Fruit fly (Drosophila melanogaster) whole organism, pupa: ENCODE measurements around the gene CG14841.

Experiments used
- CG10348 ChIP-seq: fragments of 200-800 bp; sonication (Bioruptor generic); IDR thresholded peaks from 2 replicates; pipeline ENCODE4 v1.3.6; 2022; ENCODE audit warnings: missing biosample characterization, missing genetic modification characterization
- CG12605 ChIP-seq: fragments of 200-800 bp; sonication (Bioruptor generic); IDR thresholded peaks from 2 replicates; pipeline ENCODE4 v1.3.6; 2022; ENCODE audit warnings: missing biosample characterization, missing genetic modification characterization
- CG13204 ChIP-seq: fragments of 200-800 bp; sonication (Bioruptor generic); optimal IDR thresholded peaks from 2 replicates; lab custom pipeline; 2018; ENCODE audit warnings: missing biosample characterization, mild to moderate bottlenecking, missing genetic modification characterization, moderate library complexity
- CG14655 ChIP-seq: fragments of 200-800 bp; sonication (Bioruptor generic); optimal IDR thresholded peaks from 3 replicates; lab custom pipeline; 2017; ENCODE audit warnings: mild to moderate bottlenecking, missing biosample characterization, missing genetic modification reagents, missing genetic modification characterization
- CG15710 ChIP-seq: fragments of 200-800 bp; sonication (Bioruptor generic); optimal IDR thresholded peaks from 2 replicates; lab custom pipeline; 2018; ENCODE audit warnings: missing biosample characterization, mild to moderate bottlenecking, missing genetic modification characterization, moderate library complexity
- CG17806 ChIP-seq: fragments of 200-800 bp; sonication (Bioruptor generic); optimal IDR thresholded peaks from 2 replicates; lab custom pipeline; 2018; ENCODE audit warnings: missing biosample characterization, mild to moderate bottlenecking, missing genetic modification characterization, moderate library complexity
- CG32121 ChIP-seq: fragments of 200-800 bp; sonication (Bioruptor generic); IDR thresholded peaks from 2 replicates; pipeline ENCODE4 v1.3.6; 2022; ENCODE audit warnings: missing biosample characterization, missing genetic modification characterization
- CG34367 ChIP-seq: fragments of 200-800 bp; sonication (Bioruptor generic); optimal IDR thresholded peaks from 2 replicates; lab custom pipeline; 2018; ENCODE audit warnings: missing biosample characterization, mild to moderate bottlenecking, missing genetic modification characterization
- CG4496 ChIP-seq: fragments of 200-800 bp; sonication (Bioruptor generic); IDR thresholded peaks from 3 replicates; pipeline ENCODE4 v1.3.6; 2022; ENCODE audit warnings: missing biosample characterization, missing genetic modification characterization
- CG8159 ChIP-seq: fragments of 200-800 bp; sonication (Bioruptor generic); optimal IDR thresholded peaks from 3 replicates; lab custom pipeline; 2018; ENCODE audit warnings: missing biosample characterization, mild to moderate bottlenecking, missing genetic modification characterization, moderate library complexity
- CG8301 ChIP-seq: fragments of 200-800 bp; sonication (Bioruptor generic); optimal IDR thresholded peaks from 2 replicates; lab custom pipeline; 2018; ENCODE audit warnings: missing biosample characterization, mild to moderate bottlenecking, missing genetic modification characterization
- CG9948 ChIP-seq: fragments of 200-800 bp; sonication (Bioruptor generic); optimal IDR thresholded peaks from 2 replicates; lab custom pipeline; 2018; ENCODE audit warnings: missing biosample characterization, mild to moderate bottlenecking, missing genetic modification characterization, moderate library complexity
- D1 ChIP-seq: fragments of 200-800 bp; sonication (Bioruptor generic); optimal IDR thresholded peaks from 2 replicates; lab custom pipeline; 2018; ENCODE audit warnings: missing biosample characterization, mild to moderate bottlenecking, missing genetic modification characterization, moderate library complexity
- EcR ChIP-seq: fragments of 200-800 bp; sonication (Bioruptor generic); optimal IDR thresholded peaks from 3 replicates; lab custom pipeline; 2019; ENCODE audit warnings: missing biosample characterization, missing genetic modification characterization, mild to moderate bottlenecking, moderate library complexity, missing genetic modification reagents
- Ets98B ChIP-seq: fragments of 200-800 bp; sonication (Bioruptor generic); IDR thresholded peaks from 2 replicates; pipeline ENCODE4 v1.3.6; 2022; ENCODE audit warnings: missing biosample characterization, missing genetic modification characterization
- Pif1A ChIP-seq: fragments of 200-800 bp; sonication (Bioruptor generic); optimal IDR thresholded peaks from 3 replicates; lab custom pipeline; 2016; ENCODE audit warnings: missing biosample characterization, missing genetic modification characterization
- Pif1B ChIP-seq: fragments of 200-800 bp; sonication (Bioruptor generic); optimal IDR thresholded peaks from 3 replicates; lab custom pipeline; 2016; ENCODE audit warnings: missing biosample characterization, missing genetic modification characterization
- Snoo ChIP-seq: fragments of 200-800 bp; sonication (Bioruptor generic); optimal IDR thresholded peaks from 3 replicates; lab custom pipeline; 2017; ENCODE audit warnings: missing biosample characterization, mild to moderate bottlenecking, missing genetic modification characterization, inconsistent platforms
- fd96Ca ChIP-seq: fragments of 200-800 bp; sonication (Bioruptor generic); IDR thresholded peaks from 3 replicates; pipeline ENCODE4 v1.3.6; 2022; ENCODE audit warnings: missing biosample characterization, missing genetic modification characterization
- gl ChIP-seq: fragments of 200-800 bp; sonication (Bioruptor generic); optimal IDR thresholded peaks from 2 replicates; lab custom pipeline; 2018; ENCODE audit warnings: missing biosample characterization, mild to moderate bottlenecking, missing genetic modification characterization
- rn ChIP-seq: fragments of 200-800 bp; sonication (Bioruptor generic); IDR thresholded peaks from 2 replicates; pipeline ENCODE4 v1.3.6; 2022; ENCODE audit warnings: missing biosample characterization, missing genetic modification characterization

Gene CG14841

DNA sequence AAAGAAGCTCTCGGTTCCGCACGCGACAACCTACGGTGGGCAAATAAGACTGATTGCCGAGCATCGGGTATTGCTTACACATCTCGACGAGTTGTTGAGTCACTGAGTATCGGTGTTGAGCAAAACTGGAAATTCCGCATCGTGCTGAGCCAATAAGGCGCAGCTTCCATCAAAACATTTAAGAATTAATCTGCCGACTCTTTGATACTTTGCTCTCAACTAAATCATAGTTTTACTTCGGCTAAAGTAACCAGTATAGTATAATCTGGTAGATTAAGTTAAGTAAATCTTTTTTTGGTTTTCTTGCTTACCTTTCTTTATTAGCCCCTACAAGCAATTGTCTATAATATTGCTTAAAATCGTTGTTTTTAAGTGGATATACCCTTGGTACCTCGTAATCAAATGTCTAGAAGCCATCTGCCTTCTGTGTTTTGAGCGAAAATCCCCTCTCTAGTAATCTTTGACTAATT, 38.1 kb downstream of the CG14841 start, which contains the start of gene Sp212:
Sp212 (minus strand) TSS at position 51 of the 470 bp plus-strand sequence.
- TF ChIP-seq CG4496 (GFP tag; lab: Robert Waterston, UW) (no peak), CG8301 (tag; lab: Kevin White, UChicago) (peak; percentile 45), EcR (GFP tag; lab: Kevin White, UChicago) (no peak), CG12605 (GFP tag; lab: Robert Waterston, UW) (no peak), CG9948 (no peak), CG8159 (tag; lab: Kevin White, UChicago) (peak; percentile 40), CG13204 (no peak), CG10348 (GFP tag; lab: Robert Waterston, UW) (no peak), fd96Ca (GFP tag; lab: Robert Waterston, UW) (no peak), Pif1B (no peak), Ets98B (GFP tag; lab: Robert Waterston, UW) (no peak), D1 (tag; lab: Kevin White, UChicago) (no peak), gl (tag; lab: Kevin White, UChicago) (no peak), Snoo (tag; lab: Kevin White, UChicago) (no peak), CG34367 (no peak), CG14655 (GFP tag; lab: Kevin White, UChicago) (peak; percentile 52), CG15710 (no peak), CG17806 (tag; lab: Kevin White, UChicago) (no peak), CG32121 (GFP tag; lab: Robert Waterston, UW) (no peak), Pif1A (GFP tag; lab: Kevin White, UChicago) (no peak), rn (GFP tag; lab: Robert Waterston, UW) (no peak)
- TF ChIP-seq, all 21 proteins: peak for 3

DNA sequence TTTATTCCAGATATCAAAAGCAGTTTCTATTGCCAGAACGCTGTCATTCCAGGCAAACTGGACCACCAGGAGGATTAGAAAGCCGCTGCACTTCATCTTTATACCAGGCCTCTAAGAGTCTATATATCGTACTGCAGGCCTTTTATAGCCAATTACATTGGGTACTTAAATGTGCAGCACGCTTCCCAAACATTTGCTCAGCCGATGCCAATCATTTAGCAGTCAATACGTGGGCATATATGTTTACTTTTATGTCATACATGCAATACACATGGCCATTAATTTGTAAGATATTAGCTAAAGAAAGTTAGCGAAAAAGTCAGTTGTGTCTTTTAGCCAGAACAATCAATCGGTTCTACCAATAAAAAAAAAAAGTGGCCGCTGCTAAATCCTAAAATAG, 40.7 kb downstream of the CG14841 start, which contains the start of gene CG33109:
CG33109 (minus strand) TSS at position 101 of the 400 bp plus-strand sequence.
- TF ChIP-seq CG15710 (no peak), CG8301 (tag; lab: Kevin White, UChicago) (no peak), gl (tag; lab: Kevin White, UChicago) (no peak), CG4496 (GFP tag; lab: Robert Waterston, UW) (no peak), CG17806 (tag; lab: Kevin White, UChicago) (no peak), CG10348 (GFP tag; lab: Robert Waterston, UW) (no peak), CG8159 (tag; lab: Kevin White, UChicago) (no peak), CG34367 (no peak), Snoo (tag; lab: Kevin White, UChicago) (no peak), CG13204 (no peak), rn (GFP tag; lab: Robert Waterston, UW) (no peak), Pif1A (GFP tag; lab: Kevin White, UChicago) (no peak), CG14655 (GFP tag; lab: Kevin White, UChicago) (no peak)
- TF ChIP-seq, all 21 proteins: peak for 0

DNA sequence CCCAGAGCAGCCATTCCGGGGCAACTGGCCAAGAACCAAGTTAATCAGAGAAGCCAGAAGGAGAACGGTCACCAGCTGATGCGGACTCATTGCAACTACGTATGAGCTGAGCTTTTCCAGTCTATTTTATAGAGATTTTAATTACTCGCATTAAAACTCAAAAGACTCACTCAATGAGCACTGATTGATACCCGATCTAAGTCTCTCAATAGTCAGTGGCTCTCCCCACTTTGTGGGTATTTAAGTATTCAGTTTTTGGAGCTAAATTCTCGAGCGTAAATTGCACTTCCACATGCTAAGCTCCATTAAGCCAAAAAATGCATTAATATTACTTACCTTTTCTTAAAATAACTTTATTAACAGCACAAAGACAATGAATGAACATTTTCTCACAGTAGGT, 42.1 kb downstream of the CG14841 start, which contains the start of gene CG31326:
CG31326 (minus strand) TSS at position 101 of the 400 bp plus-strand sequence.
- TF ChIP-seq CG34367, result no peak
- TF ChIP-seq D1 (tag; lab: Kevin White, UChicago), result no peak
- TF ChIP-seq CG13204, result no peak
- TF ChIP-seq EcR (GFP tag; lab: Kevin White, UChicago), result no peak
- TF ChIP-seq CG4496 (GFP tag; lab: Robert Waterston, UW), result no peak
- no peak for TF ChIP-seq fd96Ca (GFP tag; lab: Robert Waterston, UW)
- TF ChIP-seq CG9948, result no peak
- no peak for TF ChIP-seq CG10348 (GFP tag; lab: Robert Waterston, UW)
- TF ChIP-seq CG8301 (tag; lab: Kevin White, UChicago), result no peak
- no peak for TF ChIP-seq CG12605 (GFP tag; lab: Robert Waterston, UW)
- TF ChIP-seq gl (tag; lab: Kevin White, UChicago), result no peak
- no peak for TF ChIP-seq CG14655 (GFP tag; lab: Kevin White, UChicago)
- no peak for TF ChIP-seq CG17806 (tag; lab: Kevin White, UChicago)
- TF ChIP-seq Snoo (tag; lab: Kevin White, UChicago), result no peak
- TF ChIP-seq rn (GFP tag; lab: Robert Waterston, UW), result no peak
- TF ChIP-seq Pif1B, result no peak
- no peak for TF ChIP-seq Ets98B (GFP tag; lab: Robert Waterston, UW)
- no peak for TF ChIP-seq CG15710
- no peak for TF ChIP-seq CG8159 (tag; lab: Kevin White, UChicago)

DNA sequence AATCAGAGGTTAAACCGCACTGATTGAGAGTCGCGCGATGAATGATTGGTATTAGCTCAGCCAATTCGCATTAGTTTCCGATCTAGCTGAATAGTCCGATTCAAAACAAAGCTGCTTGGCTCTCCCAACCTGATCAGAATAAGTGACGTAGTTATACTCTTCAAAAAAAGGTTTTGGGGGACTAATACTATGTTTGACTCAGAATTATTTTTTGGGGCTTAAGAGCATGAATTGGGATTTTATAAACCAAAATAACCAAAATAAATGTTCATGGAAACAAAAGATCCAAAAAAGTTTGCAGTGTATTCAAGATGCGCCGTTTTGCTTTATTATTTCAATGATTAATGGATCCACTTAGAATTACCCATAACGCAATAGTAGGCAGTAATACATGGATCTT, 44.4 kb downstream of the CG14841 start, which contains the start of gene CG9649:
CG9649 (minus strand) TSS at position 44 of the 400 bp plus-strand sequence.
- peak; percentile 63; the same call in 1 of the 3 replicates for TF ChIP-seq CG4496 (GFP tag; lab: Robert Waterston, UW)
- no peak for TF ChIP-seq CG8301 (tag; lab: Kevin White, UChicago)
- TF ChIP-seq EcR (GFP tag; lab: Kevin White, UChicago), result no peak
- TF ChIP-seq fd96Ca (GFP tag; lab: Robert Waterston, UW), result peak; percentile 46; the same call in 1 of the 3 replicates
- TF ChIP-seq CG8159 (tag; lab: Kevin White, UChicago), result no peak
- TF ChIP-seq CG9948, result no peak
- TF ChIP-seq CG14655 (GFP tag; lab: Kevin White, UChicago), result no peak
- no peak for TF ChIP-seq CG15710
- peak; percentile 32; the same call in 1 of the 2 replicates for TF ChIP-seq Ets98B (GFP tag; lab: Robert Waterston, UW)
- no peak for TF ChIP-seq CG12605 (GFP tag; lab: Robert Waterston, UW)
- TF ChIP-seq CG34367, result no peak
- peak; percentile 39; the same call in 1 of the 2 replicates for TF ChIP-seq CG32121 (GFP tag; lab: Robert Waterston, UW)
- TF ChIP-seq, all 21 proteins: peak for 4

DNA sequence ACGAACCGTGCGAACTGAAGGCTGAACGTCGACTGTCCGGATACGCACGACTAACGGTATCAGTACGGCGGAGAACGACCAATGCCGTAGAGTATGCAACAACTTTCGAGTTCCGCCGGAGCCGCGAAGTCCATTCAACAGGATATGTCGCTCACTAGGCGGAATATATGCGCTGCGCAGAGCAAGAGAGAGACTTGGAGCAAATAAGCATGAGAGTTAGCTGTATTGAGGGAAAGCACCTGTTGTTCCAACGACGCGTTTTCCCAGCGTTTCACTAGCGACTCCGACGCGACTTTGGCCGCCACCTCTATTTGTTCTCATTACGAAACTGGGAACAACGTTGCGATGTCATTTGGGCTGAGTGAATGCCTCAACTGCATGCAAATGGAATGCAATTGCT, 47.4 kb downstream of the CG14841 start, which contains the start of gene Dop1R1:
Dop1R1 (minus strand) TSS at position 35 of the 400 bp plus-strand sequence.
- no peak for TF ChIP-seq EcR (GFP tag; lab: Kevin White, UChicago)
- no peak for TF ChIP-seq gl (tag; lab: Kevin White, UChicago)
- no peak for TF ChIP-seq rn (GFP tag; lab: Robert Waterston, UW)
- TF ChIP-seq CG12605 (GFP tag; lab: Robert Waterston, UW), result peak; percentile 92
- no peak for TF ChIP-seq CG17806 (tag; lab: Kevin White, UChicago)
- no peak for TF ChIP-seq CG34367
